Fruit fly (Drosophila melanogaster) whole organism, embryonic: ENCODE data around the gene CG46310.

Experiments used
- Adf1 ChIP-seq: fragments of 200-800 bp; sonication (Bioruptor generic); IDR thresholded peaks from 2 replicates; pipeline ENCODE4 v1.3.6; 2022; ENCODE audit warnings: missing biosample characterization, missing genetic modification characterization
- CG18619 ChIP-seq: fragments of 200-800 bp; sonication (Bioruptor generic); optimal IDR thresholded peaks from 3 replicates; lab custom pipeline; 2017; ENCODE audit warnings: missing biosample characterization, mild to moderate bottlenecking, missing genetic modification characterization
- CG9932 ChIP-seq: fragments of 200-800 bp; sonication (Bioruptor generic); IDR thresholded peaks from 2 replicates; pipeline ENCODE4 v1.3.6; 2022; ENCODE audit warnings: missing biosample characterization, missing genetic modification characterization
- Dad ChIP-seq: fragments of 200-800 bp; sonication (Bioruptor generic); optimal IDR thresholded peaks from 3 replicates; lab custom pipeline; 2016; ENCODE audit warnings: missing biosample characterization, missing genetic modification characterization
- Scr ChIP-seq: fragments of 200-800 bp; sonication (Bioruptor generic); IDR thresholded peaks from 2 replicates; pipeline ENCODE4 v1.3.6; 2022; ENCODE audit warnings: missing biosample characterization, missing genetic modification characterization; ENCODE audit not compliant: partially characterized antibody
- gcm2 ChIP-seq: fragments of 200-800 bp; sonication (Bioruptor generic); optimal IDR thresholded peaks from 2 replicates; lab custom pipeline; 2016; ENCODE audit warnings: missing biosample characterization, missing genetic modification characterization
- jigr1 ChIP-seq: fragments of 200-800 bp; sonication (Bioruptor generic); IDR thresholded peaks from 3 replicates; pipeline ENCODE4 v1.3.6; 2022; ENCODE audit warnings: missing biosample characterization, missing genetic modification characterization
- lilli ChIP-seq: fragments of 200-800 bp; sonication (Bioruptor generic); optimal IDR thresholded peaks from 3 replicates; lab custom pipeline; 2016; ENCODE audit warnings: missing biosample characterization, missing genetic modification characterization
- lola ChIP-seq, 3 experiments: fragments of >200 bp in 2 of 3; fragments of 200-800 bp in 1 of 3; sonication (Bioruptor generic) in 1 of 3; optimal IDR thresholded peaks; 2 replicates each; lab custom pipeline; 2017 to 2019; ENCODE audit warnings: missing biosample characterization in 3 of 3, missing genetic modification characterization in 3 of 3, mild to moderate bottlenecking in 1 of 3, moderate library complexity in 1 of 3
- zfh1 ChIP-seq: fragments of 200-800 bp; sonication (Bioruptor generic); IDR thresholded peaks from 3 replicates; pipeline ENCODE4 v1.3.6; 2022; ENCODE audit warnings: missing biosample characterization, missing genetic modification characterization

- TF ChIP-seq lilli (GFP tag; lab: Kevin White, UChicago) (no peak), gcm2 (no peak), Dad (no peak), CG18619 (GFP tag; lab: Kevin White, UChicago) (no peak), zfh1 (peak; percentile 34; the same call in 1 of the 3 replicates), lola (GFP tag; optimal IDR thresholded peaks at IDR 0.05; lab: Kevin White, UChicago) (peak in 1 of 3 experiments; percentile 5), Scr (GFP tag; lab: Robert Waterston, UW) (no peak), CG9932 (GFP tag; lab: Robert Waterston, UW) (no peak), Adf1 (GFP tag; lab: Robert Waterston, UW) (no peak), jigr1 (GFP tag; lab: Robert Waterston, UW) (no peak)
Measured at dm6 chr3R:23133301-23133828, 40.3 kb upstream of the CG46310 start.
